Worm (Caenorhabditis elegans) whole organism, L4 larva: ENCODE measurements around the gene F49F1.7.

Experiments
- D1046.2 ChIP-seq: fragments of 200-800 bp; sonication (Bioruptor generic); IDR thresholded peaks from 2 replicates; pipeline ENCODE4 v1.3.6; 2022; ENCODE audit warnings: missing genetic modification characterization, missing compliant biosample characterization
- F10B5.3 ChIP-seq: sonication (generic microtip); optimal IDR thresholded peaks from 2 replicates; lab custom pipeline; 2016; ENCODE audit warnings: mild to moderate bottlenecking, missing genetic modification characterization, missing compliant biosample characterization
- F37D6.2 ChIP-seq: sonication (generic microtip); optimal IDR thresholded peaks from 2 replicates; lab custom pipeline; 2016; ENCODE audit warnings: mild to moderate bottlenecking, missing genetic modification characterization, missing compliant biosample characterization
- F44E2.7 ChIP-seq: fragments of 200-800 bp; sonication (Bioruptor generic); IDR thresholded peaks from 2 replicates; pipeline ENCODE4 v2.1.2; 2022; ENCODE audit warnings: missing genetic modification characterization, missing compliant biosample characterization
- F49E8.2 ChIP-seq: sonication (generic microtip); optimal IDR thresholded peaks from 2 replicates; lab custom pipeline; 2016; ENCODE audit warnings: missing compliant biosample characterization, mild to moderate bottlenecking, missing genetic modification characterization, borderline replicate concordance
- T26A8.4 ChIP-seq: fragments of 200-800 bp; sonication (Bioruptor generic); IDR thresholded peaks from 2 replicates; pipeline ENCODE4 v1.3.6; 2022; ENCODE audit warnings: missing genetic modification characterization, missing compliant biosample characterization
- Y75B8A.6 ChIP-seq: fragments of 200-800 bp; sonication (Bioruptor generic); IDR thresholded peaks from 2 replicates; pipeline ENCODE4 v1.3.6; 2022; ENCODE audit warnings: missing genetic modification reagents, missing genetic modification characterization, missing compliant biosample characterization
- ZK337.2 ChIP-seq: fragments of 200-800 bp; sonication (Bioruptor generic); IDR thresholded peaks from 2 replicates; pipeline ENCODE4 v1.3.6; 2022; ENCODE audit warnings: missing genetic modification reagents, missing genetic modification characterization, missing compliant biosample characterization
- ZK546.5 ChIP-seq, 2 experiments: sonication (generic microtip); optimal IDR thresholded peaks; 2 replicates each; lab custom pipeline; 2017; ENCODE audit warnings: missing biosample characterization in 2 of 2, missing genetic modification characterization in 2 of 2
- ama-1 ChIP-seq: fragments of 150-350 bp; optimal IDR thresholded peaks from 2 replicates; lab custom pipeline; 2014; ENCODE audit warnings: inconsistent platforms, mixed read lengths
- attf-4 ChIP-seq: sonication (generic microtip); optimal IDR thresholded peaks from 3 replicates; lab custom pipeline; 2017; ENCODE audit warnings: missing biosample characterization, missing genetic modification characterization
- ceh-20 ChIP-seq: fragments of 200-800 bp; sonication (Bioruptor generic); IDR thresholded peaks from 2 replicates; pipeline ENCODE4 v1.3.6; 2022; ENCODE audit warnings: missing genetic modification reagents, missing genetic modification characterization, missing compliant biosample characterization
- ces-1 ChIP-seq: fragments of 150-350 bp; sonication (generic microtip); optimal IDR thresholded peaks from 4 replicates; lab custom pipeline; 2014; ENCODE audit warnings: missing biosample characterization, missing genetic modification reagents, missing genetic modification characterization
- ctbp-1 ChIP-seq: fragments of 200-800 bp; sonication (Bioruptor generic); IDR thresholded peaks from 2 replicates; pipeline ENCODE4 v1.3.6; 2022; ENCODE audit warnings: missing genetic modification reagents, missing genetic modification characterization, missing compliant biosample characterization
- daf-12 ChIP-seq: fragments of 150-350 bp; optimal IDR thresholded peaks from 2 replicates; lab custom pipeline; 2014; ENCODE audit warnings: missing biosample characterization, missing genetic modification reagents, missing genetic modification characterization
- daf-19 ChIP-seq: fragments of 200-800 bp; sonication (Bioruptor generic); conservative IDR thresholded peaks from 2 replicates; pipeline ENCODE4 v1.3.6; 2022; ENCODE audit warnings: missing genetic modification characterization, missing compliant biosample characterization
- dpl-1 ChIP-seq: fragments of 150-350 bp; optimal IDR thresholded peaks from 2 replicates; lab custom pipeline; 2014; ENCODE audit warnings: missing biosample characterization, missing genetic modification reagents, missing genetic modification characterization
- egl-27 ChIP-seq: sonication (generic microtip); optimal IDR thresholded peaks from 3 replicates; lab custom pipeline; 2017; ENCODE audit warnings: missing biosample characterization, missing genetic modification reagents, missing genetic modification characterization
- egl-43 ChIP-seq: fragments of 200-800 bp; sonication (Bioruptor generic); IDR thresholded peaks from 2 replicates; pipeline ENCODE4 v1.3.6; 2022; ENCODE audit warnings: missing genetic modification reagents, missing genetic modification characterization, missing compliant biosample characterization
- fos-1 ChIP-seq: fragments of 150-350 bp; optimal IDR thresholded peaks from 2 replicates; lab custom pipeline; 2014; ENCODE audit warnings: missing biosample characterization, missing genetic modification characterization
- gei-8 ChIP-seq: fragments of 200-800 bp; sonication (Bioruptor generic); optimal IDR thresholded peaks from 2 replicates; lab custom pipeline; 2018; ENCODE audit warnings: mild to moderate bottlenecking, missing genetic modification characterization, missing compliant biosample characterization
- hif-1 ChIP-seq, 2 experiments: sonication (generic microtip); optimal IDR thresholded peaks; 2 replicates each; lab custom pipeline; 2016 to 2017; ENCODE audit warnings: missing compliant biosample characterization in 2 of 2, missing genetic modification characterization in 2 of 2, missing genetic modification reagents in 2 of 2, missing genotype in 2 of 2, mild to moderate bottlenecking in 1 of 2
- hlh-30 ChIP-seq: sonication (generic microtip); optimal IDR thresholded peaks from 2 replicates; lab custom pipeline; 2017; ENCODE audit warnings: antibody characterized with exemption, mild to moderate bottlenecking, missing genetic modification characterization, missing compliant biosample characterization; ENCODE audit not compliant: insufficient read depth
- jun-1 ChIP-seq: fragments of 150-350 bp; optimal IDR thresholded peaks from 2 replicates; lab custom pipeline; 2014; ENCODE audit warnings: missing biosample characterization, missing genetic modification reagents, missing genetic modification characterization
- lim-7 ChIP-seq: fragments of 200-800 bp; sonication (Bioruptor generic); IDR thresholded peaks from 2 replicates; pipeline ENCODE4 v1.3.6; 2022; ENCODE audit warnings: missing genetic modification characterization, missing compliant biosample characterization
- lin-13 ChIP-seq: fragments of 150-350 bp; optimal IDR thresholded peaks from 2 replicates; lab custom pipeline; 2014; ENCODE audit warnings: missing biosample characterization, missing genetic modification reagents, missing genetic modification characterization
- lin-38 ChIP-seq: fragments of 200-800 bp; sonication (Bioruptor generic); IDR thresholded peaks from 2 replicates; pipeline ENCODE4 v1.3.6; 2022; ENCODE audit warnings: missing genetic modification reagents, missing genetic modification characterization, missing compliant biosample characterization
- lin-39 ChIP-seq: fragments of 150-350 bp; optimal IDR thresholded peaks from 2 replicates; lab custom pipeline; 2014; ENCODE audit warnings: missing biosample characterization, missing genetic modification reagents, missing genetic modification characterization
- lsy-2 ChIP-seq, 2 experiments: fragments of 150-350 bp in 1 of 2; sonication (generic microtip) in 1 of 2; optimal IDR thresholded peaks; 2 replicates each; lab custom pipeline; 2014 to 2017; ENCODE audit warnings: missing biosample characterization in 2 of 2, missing genetic modification characterization in 2 of 2
- mes-2 ChIP-seq: sonication (generic microtip); optimal IDR thresholded peaks from 2 replicates; lab custom pipeline; 2016; ENCODE audit warnings: missing genotype, mild to moderate bottlenecking, missing genetic modification characterization, missing compliant biosample characterization; ENCODE audit not compliant: poor library complexity, severe bottlenecking
- mxl-2 ChIP-seq: fragments of 200-800 bp; sonication (Bioruptor generic); conservative IDR thresholded peaks from 2 replicates; pipeline ENCODE4 v1.3.6; 2022; ENCODE audit warnings: missing genetic modification reagents, missing genetic modification characterization, missing compliant biosample characterization
- mxl-3 ChIP-seq: fragments of 200-800 bp; sonication (Bioruptor generic); optimal IDR thresholded peaks from 2 replicates; lab custom pipeline; 2018; ENCODE audit warnings: mild to moderate bottlenecking, missing genetic modification characterization, missing compliant biosample characterization
- nhr-10 ChIP-seq: fragments of 150-350 bp; optimal IDR thresholded peaks from 2 replicates; lab custom pipeline; 2014; ENCODE audit warnings: missing biosample characterization, missing genetic modification characterization
- nhr-102 ChIP-seq: sonication (generic microtip); optimal IDR thresholded peaks from 2 replicates; lab custom pipeline; 2016; ENCODE audit warnings: mild to moderate bottlenecking, missing genetic modification characterization, moderate library complexity, missing compliant biosample characterization
- nhr-11 ChIP-seq: fragments of 150-350 bp; optimal IDR thresholded peaks from 2 replicates; lab custom pipeline; 2014; ENCODE audit warnings: missing biosample characterization, missing genetic modification characterization
- nhr-237 ChIP-seq: sonication (generic microtip); optimal IDR thresholded peaks from 2 replicates; lab custom pipeline; 2017; ENCODE audit warnings: missing biosample characterization, missing genetic modification characterization
- nhr-28 ChIP-seq: fragments of 150-350 bp; optimal IDR thresholded peaks from 2 replicates; lab custom pipeline; 2014; ENCODE audit warnings: missing biosample characterization, missing genetic modification characterization
- nhr-41 ChIP-seq: fragments of 200-800 bp; sonication (Bioruptor generic); IDR thresholded peaks from 2 replicates; pipeline ENCODE4 v1.3.6; 2022; ENCODE audit warnings: missing genetic modification reagents, missing genetic modification characterization, missing compliant biosample characterization
- nhr-42 ChIP-seq: fragments of 200-800 bp; sonication (Bioruptor generic); IDR thresholded peaks from 2 replicates; pipeline ENCODE4 v1.3.6; 2022; ENCODE audit warnings: missing genetic modification characterization, missing compliant biosample characterization
- nhr-76 ChIP-seq: fragments of 150-350 bp; optimal IDR thresholded peaks from 2 replicates; lab custom pipeline; 2014; ENCODE audit warnings: missing biosample characterization, missing genetic modification characterization
- nhr-77 ChIP-seq: fragments of 150-350 bp; optimal IDR thresholded peaks from 2 replicates; lab custom pipeline; 2014; ENCODE audit warnings: missing biosample characterization, missing genetic modification characterization
- pha-4 ChIP-seq, 2 experiments: fragments of 150-350 bp in 1 of 2; fragments of 200-800 bp in 1 of 2; sonication (Bioruptor generic) in 1 of 2; IDR thresholded peaks in 1 of 2; optimal IDR thresholded peaks in 1 of 2; 2 replicates each; pipeline versions ENCODE4 v1.3.6 to Lab custom; 2014 to 2022; ENCODE audit warnings: missing genetic modification characterization in 2 of 2, missing genetic modification reagents in 2 of 2, missing biosample characterization in 1 of 2, missing compliant biosample characterization in 1 of 2
- rbr-2 ChIP-seq: sonication (generic microtip); optimal IDR thresholded peaks from 2 replicates; lab custom pipeline; 2016; ENCODE audit warnings: missing genotype, missing genetic modification characterization, missing compliant biosample characterization
- saeg-2 ChIP-seq: fragments of 200-800 bp; sonication (Bioruptor generic); IDR thresholded peaks from 2 replicates; pipeline ENCODE4 v1.3.6; 2022; ENCODE audit warnings: missing genetic modification reagents, missing genetic modification characterization, missing compliant biosample characterization
- skn-1 ChIP-seq: fragments of 150-350 bp; optimal IDR thresholded peaks from 2 replicates; lab custom pipeline; 2014; ENCODE audit warnings: missing biosample characterization, missing genetic modification characterization
- snpc-4 ChIP-seq: fragments of 150-350 bp; optimal IDR thresholded peaks from 2 replicates; lab custom pipeline; 2014; ENCODE audit warnings: missing biosample characterization, missing genetic modification characterization
- tag-97 ChIP-seq: fragments of 200-800 bp; sonication (Bioruptor generic); IDR thresholded peaks from 2 replicates; pipeline ENCODE4 v1.3.6; 2022; ENCODE audit warnings: missing genetic modification characterization, missing compliant biosample characterization
- vab-7 ChIP-seq: fragments of 200-800 bp; sonication (Bioruptor generic); IDR thresholded peaks from 2 replicates; pipeline ENCODE4 v1.3.6; 2022; ENCODE audit warnings: missing genetic modification reagents, missing genetic modification characterization, missing compliant biosample characterization
- zfp-2 ChIP-seq: sonication (generic microtip); optimal IDR thresholded peaks from 2 replicates; lab custom pipeline; 2016; ENCODE audit warnings: mild to moderate bottlenecking, missing genetic modification characterization, missing compliant biosample characterization
- zip-11 ChIP-seq: fragments of 200-800 bp; sonication (Bioruptor generic); IDR thresholded peaks from 2 replicates; pipeline ENCODE4 v1.3.6; 2022; ENCODE audit warnings: missing genetic modification characterization, missing compliant biosample characterization
- zip-2 ChIP-seq: fragments of 150-350 bp; optimal IDR thresholded peaks from 2 replicates; lab custom pipeline; 2014; ENCODE audit warnings: missing biosample characterization, missing genetic modification characterization
- ztf-7 ChIP-seq: fragments of 150-350 bp; optimal IDR thresholded peaks from 2 replicates; lab custom pipeline; 2014; ENCODE audit warnings: missing biosample characterization, missing genetic modification characterization

The F49F1.7 gene

DNA sequence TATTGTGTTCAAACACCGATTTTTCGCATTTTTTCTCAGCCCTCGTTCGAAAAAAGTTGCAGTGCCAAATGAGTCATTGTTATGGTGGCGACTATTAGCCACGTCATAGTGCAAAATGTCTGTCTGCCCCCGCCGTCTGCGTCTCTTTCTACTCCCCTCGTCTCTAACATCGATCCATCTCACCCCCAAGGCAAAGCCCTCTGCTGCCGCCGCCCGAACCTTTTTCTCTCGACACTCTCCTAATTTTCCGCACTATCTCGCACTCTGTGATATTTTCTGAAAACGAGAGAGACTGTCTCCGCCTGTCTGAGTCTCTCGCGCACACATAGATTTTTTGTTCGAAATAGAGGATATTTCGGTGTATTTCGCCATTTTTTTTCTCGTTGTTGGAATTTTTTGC is 32.5 kb downstream of the F49F1.7 start:
- no peak for TF ChIP-seq Y75B8A.6
- no peak for TF ChIP-seq nhr-76 (tag; lab: Kevin White, UChicago)
- no peak for TF ChIP-seq zip-2 (tag; lab: Kevin White, UChicago)
- TF ChIP-seq jun-1 (tag; lab: Kevin White, UChicago), result no peak
- TF ChIP-seq tag-97 (GFP tag; lab: Robert Waterston, UW), result no peak
- TF ChIP-seq ama-1, result peak; percentile 17
- TF ChIP-seq ceh-20 (GFP tag; lab: Robert Waterston, UW), result peak; percentile 63; the same call in 1 of the 2 replicates
- peak; percentile 79 for TF ChIP-seq rbr-2 (tag; lab: Kevin White, UChicago)
- TF ChIP-seq nhr-102 (tag; lab: Kevin White, UChicago), result peak; percentile 33
- peak; percentile 55 for TF ChIP-seq lin-38 (GFP tag; lab: Robert Waterston, UW)
- no peak for TF ChIP-seq mxl-3 (GFP tag; lab: Kevin White, UChicago)
- no peak for TF ChIP-seq F49E8.2 (tag; lab: Kevin White, UChicago)
- no peak for TF ChIP-seq skn-1
- peak; percentile 52 for TF ChIP-seq dpl-1 (GFP tag; lab: Kevin White, UChicago)
- no peak for TF ChIP-seq lin-13 (GFP tag; lab: Kevin White, UChicago)
- peak; percentile 10 for TF ChIP-seq nhr-11
- TF ChIP-seq zfp-2, result peak; percentile 3
- TF ChIP-seq hif-1 (tag; optimal IDR thresholded peaks at IDR 0.05; lab: Kevin White, UChicago), result peak in 1 of 2 experiments; percentile 47
- no peak for TF ChIP-seq ZK546.5 (tag; optimal IDR thresholded peaks at IDR 0.05; lab: Kevin White, UChicago)
- no peak for TF ChIP-seq zip-11 (GFP tag; lab: Robert Waterston, UW)
- TF ChIP-seq nhr-77 (tag; lab: Kevin White, UChicago), result peak; percentile 12
- no peak for TF ChIP-seq vab-7 (GFP tag; lab: Robert Waterston, UW)
- TF ChIP-seq nhr-42, result no peak
- TF ChIP-seq F37D6.2 (tag; lab: Kevin White, UChicago), result peak; percentile 53
- no peak for TF ChIP-seq lin-39 (tag; lab: Kevin White, UChicago)
- TF ChIP-seq D1046.2 (GFP tag; lab: Robert Waterston, UW), result no peak
- TF ChIP-seq nhr-237 (tag; lab: Kevin White, UChicago), result no peak
- TF ChIP-seq ztf-7 (tag; lab: Kevin White, UChicago), result no peak
- peak; percentile 53; the same call in 1 of the 2 replicates for TF ChIP-seq T26A8.4 (GFP tag; lab: Robert Waterston, UW)
- no peak for TF ChIP-seq F44E2.7 (GFP tag; lab: Robert Waterston, UW)
- TF ChIP-seq lim-7 (GFP tag; lab: Robert Waterston, UW), result no peak
- TF ChIP-seq egl-27 (tag; lab: Kevin White, UChicago), result no peak
- TF ChIP-seq fos-1 (tag; lab: Kevin White, UChicago), result no peak
- TF ChIP-seq nhr-28, result peak; percentile 56
- TF ChIP-seq ctbp-1, result peak; percentile 70; the same call in 1 of the 2 replicates
- no peak for TF ChIP-seq ces-1
- TF ChIP-seq saeg-2, result no peak
- TF ChIP-seq snpc-4 (tag; lab: Kevin White, UChicago), result no peak
- no peak for TF ChIP-seq ZK337.2 (GFP tag; lab: Robert Waterston, UW)
- TF ChIP-seq gei-8 (GFP tag; lab: Kevin White, UChicago), result no peak
- no peak for TF ChIP-seq daf-12 (tag; lab: Kevin White, UChicago)
- no peak for TF ChIP-seq F10B5.3 (tag; lab: Kevin White, UChicago)
- TF ChIP-seq egl-43 (GFP tag; lab: Robert Waterston, UW), result peak; percentile 46; the same call in 1 of the 2 replicates
- peak; percentile 72 for TF ChIP-seq mes-2 (tag; lab: Kevin White, UChicago)
- peak; percentile 72 for TF ChIP-seq pha-4 (GFP tag; IDR thresholded peaks at IDR 0.05; lab: Robert Waterston, UW)
- TF ChIP-seq pha-4 (tag; optimal IDR thresholded peaks at IDR 0.05; lab: Kevin White, UChicago), result no peak
- no peak for TF ChIP-seq nhr-10 (tag; lab: Kevin White, UChicago)
- TF ChIP-seq daf-19 (GFP tag; lab: Robert Waterston, UW), result no peak
- TF ChIP-seq mxl-2 (GFP tag; lab: Robert Waterston, UW), result no peak
- TF ChIP-seq nhr-41, result no peak
- peak; percentile 64 for TF ChIP-seq hlh-30 (tag; lab: Kevin White, UChicago)
- TF ChIP-seq lsy-2 (tag; optimal IDR thresholded peaks at IDR 0.05; lab: Kevin White, UChicago), result peak in 1 of 2 experiments; percentile 69
- TF ChIP-seq attf-4, result no peak
